Worm (Caenorhabditis elegans): Measurements from ENCODE around the gene pitr-6.

Gene pitr-6

DNA sequence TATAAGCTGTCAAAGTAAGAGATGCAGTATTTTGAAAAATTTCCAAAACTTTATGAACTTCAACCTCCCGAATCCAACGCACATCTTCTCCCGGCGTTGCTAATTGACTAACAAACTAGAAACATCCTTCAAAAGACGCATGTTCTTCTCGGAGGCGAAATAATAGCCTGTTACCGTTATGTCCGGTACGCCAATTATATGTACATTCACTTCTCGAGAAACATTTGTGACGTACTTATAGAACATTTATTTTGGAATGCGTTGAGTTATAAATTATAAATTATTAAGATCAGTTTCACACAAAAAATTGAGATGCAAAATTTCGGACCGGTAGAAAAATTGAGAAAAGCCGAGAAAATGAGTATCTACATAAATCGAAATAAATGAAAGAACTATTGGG lies 51.9 kb downstream of the pitr-6 start, which contains the start of gene T21B4.3:
TSS of gene T21B4.3 (minus strand) at position 101 of the 400 bp plus-strand sequence.
- no peak for TF ChIP-seq elt-1 (tag; optimal IDR thresholded peaks at IDR 0.05)
- TF ChIP-seq nhr-129 (tag; optimal IDR thresholded peaks at IDR 0.05) = no peak
- TF ChIP-seq egl-27 (tag; optimal IDR thresholded peaks at IDR 0.05) = no peak
- TF ChIP-seq zag-1 (tag; optimal IDR thresholded peaks at IDR 0.05) = no peak

Measured in whole organism, L2 larva.